Fruit fly (Drosophila melanogaster) whole organism, prepupa: ENCODE measurements around the gene bnk.

Source experiments
- Blimp-1 ChIP-seq: fragments of 200-800 bp; sonication (Bioruptor generic); optimal IDR thresholded peaks from 3 replicates; lab custom pipeline; 2017; ENCODE audit warnings: missing biosample characterization, missing genetic modification characterization, mild to moderate bottlenecking, moderate library complexity, missing genetic modification reagents
- CG10631 ChIP-seq: fragments of 200-800 bp; sonication (Bioruptor generic); optimal IDR thresholded peaks from 2 replicates; lab custom pipeline; 2016; ENCODE audit warnings: missing biosample characterization, missing genetic modification characterization
- CG11294 ChIP-seq: fragments of 200-800 bp; sonication (Bioruptor generic); IDR thresholded peaks from 2 replicates; pipeline ENCODE4 v1.3.6; 2022; ENCODE audit warnings: missing biosample characterization, missing genetic modification characterization
- CG11902 ChIP-seq: fragments of 200-800 bp; sonication (Bioruptor generic); optimal IDR thresholded peaks from 3 replicates; lab custom pipeline; 2016; ENCODE audit warnings: missing biosample characterization, missing genetic modification characterization
- CG15336 ChIP-seq: fragments of 200-800 bp; sonication (Bioruptor generic); IDR thresholded peaks from 2 replicates; pipeline ENCODE4 v1.3.6; 2022; ENCODE audit warnings: missing biosample characterization, missing genetic modification characterization
- CG1621 ChIP-seq: fragments of 200-800 bp; sonication (Bioruptor generic); optimal IDR thresholded peaks from 3 replicates; lab custom pipeline; 2018; ENCODE audit warnings: missing biosample characterization, mild to moderate bottlenecking, missing genetic modification characterization
- CG16779 ChIP-seq: fragments of 200-800 bp; sonication (Bioruptor generic); optimal IDR thresholded peaks from 3 replicates; lab custom pipeline; 2017; ENCODE audit warnings: missing biosample characterization, mild to moderate bottlenecking, missing genetic modification characterization
- CG3032 ChIP-seq: fragments of 200-800 bp; optimal IDR thresholded peaks from 2 replicates; lab custom pipeline; 2019; ENCODE audit warnings: missing biosample characterization, mild to moderate bottlenecking, missing genetic modification characterization, moderate library complexity
- CG31627 ChIP-seq: fragments of 200-800 bp; sonication (Bioruptor generic); optimal IDR thresholded peaks from 3 replicates; lab custom pipeline; 2016; ENCODE audit warnings: missing biosample characterization, missing genetic modification characterization
- CG32006 ChIP-seq: fragments of 200-800 bp; sonication (Bioruptor generic); optimal IDR thresholded peaks from 3 replicates; lab custom pipeline; 2017; ENCODE audit warnings: missing biosample characterization, mild to moderate bottlenecking, missing genetic modification characterization
- CG34406 ChIP-seq: fragments of 200-800 bp; sonication (Bioruptor generic); optimal IDR thresholded peaks from 3 replicates; lab custom pipeline; 2016; ENCODE audit warnings: missing biosample characterization, missing genetic modification characterization
- CG3919 ChIP-seq: fragments of 200-800 bp; sonication (Bioruptor generic); optimal IDR thresholded peaks from 3 replicates; lab custom pipeline; 2016; ENCODE audit warnings: missing biosample characterization, missing genetic modification characterization
- CG4318 ChIP-seq: fragments of 200-800 bp; sonication (Bioruptor generic); optimal IDR thresholded peaks from 3 replicates; lab custom pipeline; 2017; ENCODE audit warnings: missing biosample characterization, mild to moderate bottlenecking, missing genetic modification characterization
- CG6276 ChIP-seq: fragments of 200-800 bp; sonication (Bioruptor generic); optimal IDR thresholded peaks from 2 replicates; lab custom pipeline; 2017; ENCODE audit warnings: missing biosample characterization, mild to moderate bottlenecking, missing genetic modification characterization
- CG6792 ChIP-seq: fragments of 200-800 bp; sonication (Bioruptor generic); optimal IDR thresholded peaks from 3 replicates; lab custom pipeline; 2016; ENCODE audit warnings: missing biosample characterization, missing genetic modification characterization
- CG6808 ChIP-seq: fragments of 200-800 bp; sonication (Bioruptor generic); optimal IDR thresholded peaks from 3 replicates; lab custom pipeline; 2017; ENCODE audit warnings: missing biosample characterization, missing genetic modification characterization, mild to moderate bottlenecking, moderate library complexity, missing genetic modification reagents
- CG6854 ChIP-seq: fragments of 200-800 bp; sonication (Bioruptor generic); optimal IDR thresholded peaks from 2 replicates; lab custom pipeline; 2017; ENCODE audit warnings: missing biosample characterization, mild to moderate bottlenecking, missing genetic modification characterization
- CG7368 ChIP-seq: fragments of 200-800 bp; sonication (Bioruptor generic); optimal IDR thresholded peaks from 3 replicates; lab custom pipeline; 2016; ENCODE audit warnings: missing biosample characterization, missing genetic modification characterization
- CG8119 ChIP-seq: fragments of 200-800 bp; sonication (Bioruptor generic); IDR thresholded peaks from 3 replicates; pipeline ENCODE4 v1.3.6; 2022; ENCODE audit warnings: missing biosample characterization, missing genetic modification characterization
- CG8632 ChIP-seq: fragments of 200-800 bp; sonication (Bioruptor generic); optimal IDR thresholded peaks from 3 replicates; lab custom pipeline; 2016; ENCODE audit warnings: missing biosample characterization, missing genetic modification characterization
- CG9139 ChIP-seq: fragments of 200-800 bp; sonication (Bioruptor generic); optimal IDR thresholded peaks from 3 replicates; lab custom pipeline; 2017; ENCODE audit warnings: missing biosample characterization, mild to moderate bottlenecking, missing genetic modification characterization
- Eip78C ChIP-seq: fragments of 200-800 bp; sonication (Bioruptor generic); peaks from one replicate; lab custom pipeline; 2016; ENCODE audit warnings: missing biosample characterization, missing genetic modification characterization
- Eip93F ChIP-seq: fragments of 200-800 bp; sonication (Bioruptor generic); optimal IDR thresholded peaks from 2 replicates; lab custom pipeline; 2016; ENCODE audit warnings: missing biosample characterization, mild to moderate bottlenecking, missing genetic modification characterization
- Ets21C ChIP-seq: fragments of 200-800 bp; sonication (Bioruptor generic); optimal IDR thresholded peaks from 3 replicates; lab custom pipeline; 2016; ENCODE audit warnings: missing biosample characterization, missing genetic modification characterization
- Gug ChIP-seq: fragments of 200-800 bp; sonication (Bioruptor generic); IDR thresholded peaks from 2 replicates; pipeline ENCODE4 v1.3.6; 2022; ENCODE audit warnings: missing biosample characterization, missing genetic modification characterization
- Hr38 ChIP-seq: sonication (Bioruptor generic); optimal IDR thresholded peaks from 2 replicates; lab custom pipeline; 2016; ENCODE audit warnings: missing biosample characterization, missing genetic modification characterization
- Hr39 ChIP-seq: fragments of 200-800 bp; sonication (Bioruptor generic); optimal IDR thresholded peaks from 2 replicates; lab custom pipeline; 2016; ENCODE audit warnings: missing biosample characterization, missing genetic modification characterization
- Lpt ChIP-seq: fragments of 200-800 bp; sonication (Bioruptor generic); optimal IDR thresholded peaks from 3 replicates; lab custom pipeline; 2016; ENCODE audit warnings: missing biosample characterization, missing genetic modification characterization
- Met ChIP-seq: fragments of 200-800 bp; sonication (Bioruptor generic); optimal IDR thresholded peaks from 3 replicates; lab custom pipeline; 2016; ENCODE audit warnings: missing biosample characterization, missing genetic modification characterization
- OdsH ChIP-seq: fragments of 200-800 bp; sonication (Bioruptor generic); optimal IDR thresholded peaks from 3 replicates; lab custom pipeline; 2016; ENCODE audit warnings: missing biosample characterization, missing genetic modification characterization
- Smox ChIP-seq: fragments of 200-800 bp; sonication (Bioruptor generic); optimal IDR thresholded peaks from 3 replicates; lab custom pipeline; 2016; ENCODE audit warnings: missing biosample characterization, missing genetic modification characterization
- Sox14 ChIP-seq: fragments of 200-800 bp; sonication (Bioruptor generic); optimal IDR thresholded peaks from 3 replicates; lab custom pipeline; 2016; ENCODE audit warnings: missing biosample characterization, missing genetic modification characterization
- Sox15 ChIP-seq: fragments of 200-800 bp; sonication (Bioruptor generic); optimal IDR thresholded peaks from 3 replicates; lab custom pipeline; 2016; ENCODE audit warnings: missing biosample characterization, missing genetic modification characterization
- achi ChIP-seq: fragments of 200-800 bp; sonication (Bioruptor generic); optimal IDR thresholded peaks from 3 replicates; lab custom pipeline; 2016; ENCODE audit warnings: missing biosample characterization, missing genetic modification characterization
- acj6 ChIP-seq: fragments of 200-800 bp; sonication (Bioruptor generic); optimal IDR thresholded peaks from 3 replicates; lab custom pipeline; 2016; ENCODE audit warnings: missing biosample characterization, missing genetic modification characterization
- cyc ChIP-seq: fragments of 200-800 bp; sonication (Bioruptor generic); optimal IDR thresholded peaks from 3 replicates; lab custom pipeline; 2016; ENCODE audit warnings: missing biosample characterization, missing genetic modification characterization
- dsx ChIP-seq: fragments of 200-800 bp; optimal IDR thresholded peaks from 3 replicates; lab custom pipeline; 2019; ENCODE audit warnings: missing biosample characterization, mild to moderate bottlenecking, missing genetic modification characterization, moderate library complexity; ENCODE audit not compliant: poor library complexity, severe bottlenecking
- eg ChIP-seq: fragments of 200-800 bp; sonication (Bioruptor generic); IDR thresholded peaks from 3 replicates; pipeline ENCODE4 v1.3.6; 2022; ENCODE audit warnings: missing biosample characterization, missing genetic modification characterization
- esn ChIP-seq: fragments of 200-800 bp; sonication (Bioruptor generic); optimal IDR thresholded peaks from 2 replicates; lab custom pipeline; 2016; ENCODE audit warnings: missing biosample characterization, mild to moderate bottlenecking, missing genetic modification characterization, moderate library complexity
- lz ChIP-seq: fragments of 200-800 bp; sonication (Bioruptor generic); optimal IDR thresholded peaks from 3 replicates; lab custom pipeline; 2016; ENCODE audit warnings: missing biosample characterization, missing genetic modification characterization
- net ChIP-seq: fragments of 200-800 bp; sonication (Bioruptor generic); optimal IDR thresholded peaks from 3 replicates; lab custom pipeline; 2016; ENCODE audit warnings: missing biosample characterization, missing genetic modification characterization
- pdm3 ChIP-seq: fragments of 200-800 bp; sonication (Bioruptor generic); optimal IDR thresholded peaks from 3 replicates; lab custom pipeline; 2016; ENCODE audit warnings: missing biosample characterization, missing genetic modification characterization
- spab ChIP-seq: fragments of 200-800 bp; sonication (Bioruptor generic); optimal IDR thresholded peaks from 2 replicates; lab custom pipeline; 2017; ENCODE audit warnings: missing biosample characterization, mild to moderate bottlenecking, missing genetic modification characterization, missing genetic modification reagents
- ss ChIP-seq, 2 experiments: fragments of 200-800 bp; sonication (Bioruptor generic); optimal IDR thresholded peaks; 2 replicates in 1 of 2; 3 replicates in 1 of 2; lab custom pipeline; 2017 to 2018; ENCODE audit warnings: mild to moderate bottlenecking in 2 of 2, missing biosample characterization in 2 of 2, missing genetic modification characterization in 2 of 2, moderate library complexity in 1 of 2
- svp ChIP-seq: fragments of 200-800 bp; sonication (Bioruptor generic); peaks from one replicate; lab custom pipeline; 2016; ENCODE audit warnings: missing biosample characterization, missing genetic modification characterization
- vri ChIP-seq: fragments of 200-800 bp; sonication (Bioruptor generic); optimal IDR thresholded peaks from 3 replicates; lab custom pipeline; 2016; ENCODE audit warnings: missing biosample characterization, mild to moderate bottlenecking, missing genetic modification characterization

The bnk gene

DNA sequence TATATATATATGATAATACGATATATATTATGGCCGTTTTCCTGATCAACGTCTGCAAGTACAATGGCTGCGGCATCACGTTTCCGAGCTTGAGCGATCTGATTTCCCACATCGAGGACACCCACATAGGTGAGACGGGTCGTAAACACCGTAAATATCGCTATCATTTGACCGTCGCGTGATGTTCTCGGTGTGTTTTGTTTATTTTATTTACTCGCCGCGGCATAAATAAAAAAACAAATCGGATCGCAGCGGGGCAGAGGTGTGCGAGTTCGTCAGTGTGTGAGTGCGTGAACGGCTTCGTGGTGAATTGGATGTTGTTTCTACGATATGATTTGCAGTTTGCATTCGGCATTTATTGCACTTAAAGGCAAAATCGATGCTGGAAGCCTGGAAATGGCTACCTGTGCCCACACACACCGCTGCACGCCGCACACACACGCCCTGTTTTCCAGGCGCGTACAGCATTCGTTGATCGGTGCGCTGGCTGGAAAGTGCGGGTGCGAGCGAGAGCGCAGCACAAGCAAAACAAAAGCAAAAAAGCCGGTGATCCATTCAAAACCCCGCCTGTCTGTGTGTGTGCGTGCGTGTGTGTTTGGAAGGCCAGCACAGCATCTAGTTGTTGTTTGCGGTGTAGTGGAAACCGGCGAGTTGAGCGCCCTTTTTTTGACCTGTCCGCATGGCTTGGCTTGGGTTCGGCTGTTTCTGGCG is 28.3 kb downstream of the bnk start (continued):
- peak; percentile 40 for TF ChIP-seq Sox14 (GFP tag; lab: Kevin White, UChicago)
- TF ChIP-seq cyc, result no peak
- peak; percentile 82 for TF ChIP-seq CG1621 (tag; lab: Kevin White, UChicago)
- TF ChIP-seq CG3919 (GFP tag; lab: Kevin White, UChicago), result peak; percentile 29
- peak; percentile 85 for TF ChIP-seq CG6276 (GFP tag; lab: Kevin White, UChicago)
- peak; percentile 41 for TF ChIP-seq CG34406 (GFP tag; lab: Kevin White, UChicago)
- TF ChIP-seq Gug (GFP tag; lab: Robert Waterston, UW), result no peak
- no peak for TF ChIP-seq CG15336 (GFP tag; lab: Robert Waterston, UW)
- no peak for TF ChIP-seq CG31627 (GFP tag; lab: Kevin White, UChicago)
- TF ChIP-seq, all 60 proteins: peak for 34

DNA sequence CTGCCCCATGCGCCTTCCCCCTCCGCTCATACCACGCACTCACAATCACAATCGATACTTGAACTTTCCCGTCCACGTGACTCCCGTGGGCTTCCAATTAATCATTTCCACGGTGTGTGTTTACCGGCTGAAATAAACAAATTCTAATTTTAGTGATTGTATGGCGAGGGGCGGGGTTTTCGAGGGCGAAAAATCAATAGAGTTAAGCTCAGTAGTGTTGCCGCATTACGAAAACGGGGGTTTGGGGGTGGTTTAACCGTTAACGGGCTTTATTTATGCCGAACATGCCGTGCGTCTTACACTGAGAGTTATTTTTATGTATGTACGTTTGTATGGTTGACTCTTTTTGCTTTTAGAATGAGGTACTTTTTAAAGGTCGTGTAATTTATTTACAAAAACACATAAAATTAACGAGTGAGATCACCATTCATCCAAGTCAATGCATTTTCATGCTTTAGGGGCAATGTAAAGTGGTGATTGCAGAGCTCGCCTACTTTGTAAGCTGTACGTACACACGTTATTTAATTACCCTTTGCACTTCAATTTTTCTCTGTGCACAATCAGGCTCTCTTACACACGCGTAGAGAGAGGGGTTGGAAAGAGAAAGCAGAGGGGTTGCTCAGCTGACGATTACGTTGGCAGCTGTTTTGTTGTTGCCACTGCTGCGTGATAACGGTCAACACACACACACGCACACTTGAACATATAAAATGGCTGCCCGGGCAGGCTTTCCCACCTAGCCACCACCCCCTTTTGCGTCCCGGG is 29.1 kb downstream of the bnk start:
- TF ChIP-seq CG32006, result peak; percentile 80
- TF ChIP-seq eg (GFP tag; lab: Robert Waterston, UW), result no peak
- TF ChIP-seq Eip93F (GFP tag; lab: Kevin White, UChicago), result no peak
- peak; percentile 71 for TF ChIP-seq OdsH
- peak; percentile 41 for TF ChIP-seq spab (GFP tag; lab: Kevin White, UChicago)
- peak; percentile 61 for TF ChIP-seq cyc
- TF ChIP-seq CG11902, result peak; percentile 34
- peak; percentile 71 for TF ChIP-seq Ets21C (GFP tag; lab: Kevin White, UChicago)
- peak; percentile 81 for TF ChIP-seq svp (GFP tag; lab: Kevin White, UChicago)
- TF ChIP-seq CG8119 (GFP tag; lab: Robert Waterston, UW), result no peak
- TF ChIP-seq pdm3 (GFP tag; lab: Kevin White, UChicago), result peak; percentile 75
- TF ChIP-seq CG3919 (GFP tag; lab: Kevin White, UChicago), result peak; percentile 60
- peak; percentile 15 for TF ChIP-seq CG3032 (tag; lab: Kevin White, UChicago)
- TF ChIP-seq CG16779, result no peak
- peak; percentile 57 for TF ChIP-seq CG8632
- TF ChIP-seq CG6792 (GFP tag; lab: Kevin White, UChicago), result peak; percentile 75
- TF ChIP-seq CG11294 (GFP tag; lab: Robert Waterston, UW), result no peak
- TF ChIP-seq dsx, result peak; percentile 65
- no peak for TF ChIP-seq Lpt (GFP tag; lab: Kevin White, UChicago)
- TF ChIP-seq CG6276 (GFP tag; lab: Kevin White, UChicago), result peak; percentile 32
- TF ChIP-seq lz (GFP tag; lab: Kevin White, UChicago), result peak; percentile 79
- TF ChIP-seq CG34406 (GFP tag; lab: Kevin White, UChicago), result peak; percentile 47
- peak; percentile 40 for TF ChIP-seq CG1621 (tag; lab: Kevin White, UChicago)
- TF ChIP-seq CG6808 (GFP tag; lab: Kevin White, UChicago), result peak; percentile 61
- TF ChIP-seq Sox15, result peak; percentile 48
- no peak for TF ChIP-seq CG6854 (GFP tag; lab: Kevin White, UChicago)
- peak; percentile 79 for TF ChIP-seq esn (GFP tag; lab: Kevin White, UChicago)
- peak; percentile 43 for TF ChIP-seq CG7368 (GFP tag; lab: Kevin White, UChicago)
- peak; percentile 62 for TF ChIP-seq CG10631
- TF ChIP-seq Blimp-1 (GFP tag; lab: Kevin White, UChicago), result peak; percentile 6
- TF ChIP-seq acj6 (GFP tag; lab: Kevin White, UChicago), result peak; percentile 66
- TF ChIP-seq net (GFP tag; lab: Kevin White, UChicago), result peak; percentile 69
- peak; percentile 78 for TF ChIP-seq CG31627 (GFP tag; lab: Kevin White, UChicago)
- no peak for TF ChIP-seq CG15336 (GFP tag; lab: Robert Waterston, UW)
- peak; percentile 62 for TF ChIP-seq achi (GFP tag; lab: Kevin White, UChicago)
- TF ChIP-seq ss (GFP tag; optimal IDR thresholded peaks at IDR 0.05; lab: Kevin White, UChicago), result peak; percentile 31 to 59
- TF ChIP-seq CG9139 (GFP tag; lab: Kevin White, UChicago), result no peak
- TF ChIP-seq Hr38 (GFP tag; lab: Kevin White, UChicago), result no peak
- TF ChIP-seq CG4318, result no peak
- TF ChIP-seq Met (GFP tag; lab: Kevin White, UChicago), result peak; percentile 74
- TF ChIP-seq Hr39 (GFP tag; lab: Kevin White, UChicago), result peak; percentile 79
- TF ChIP-seq Smox (GFP tag; lab: Kevin White, UChicago), result peak; percentile 72
- peak; percentile 79 for TF ChIP-seq vri (GFP tag; lab: Kevin White, UChicago)
- peak; percentile 91 for TF ChIP-seq Eip78C (GFP tag; lab: Kevin White, UChicago)
